Worm (Caenorhabditis elegans): ENCODE data around the gene pis-1.

The pis-1 gene

DNA sequence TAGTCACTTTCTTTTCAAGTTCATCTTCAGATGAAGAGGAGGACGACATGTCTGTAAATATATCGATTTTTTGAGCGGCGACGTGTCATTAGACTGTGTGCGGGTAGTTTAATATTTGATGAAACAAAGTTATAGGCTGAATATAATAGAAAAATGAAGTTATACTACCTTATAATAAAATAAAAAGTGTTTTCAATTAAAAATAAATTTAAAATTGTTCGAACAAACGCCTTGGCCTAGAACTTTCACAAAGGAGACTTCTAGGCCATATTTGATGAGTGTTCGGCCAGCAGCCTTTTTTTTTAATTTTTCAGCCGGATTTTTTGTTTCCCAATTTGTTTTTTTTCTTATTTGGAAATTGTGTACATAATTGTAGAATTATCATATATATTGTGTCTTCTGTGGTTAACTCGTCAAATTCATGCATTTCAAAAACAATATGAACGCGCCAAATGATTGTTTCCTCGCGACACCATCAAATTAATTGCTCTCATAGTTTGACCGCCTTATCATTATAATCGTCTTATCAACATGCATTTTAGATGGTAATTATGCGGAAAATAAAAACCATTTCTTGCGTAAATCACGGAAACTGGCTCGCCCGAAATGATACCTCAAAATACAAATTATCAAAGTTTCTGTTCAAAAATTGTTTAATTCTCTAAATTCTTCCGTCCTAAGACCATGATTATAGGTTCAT, 1.1 kb upstream of the pis-1 start, which contains the start of gene T13F2.2:
Gene T13F2.2 (minus strand): TSS at position 51 of the 700 bp plus-strand sequence.
- no peak for TF ChIP-seq ztf-29 (GFP tag; IDR thresholded peaks at IDR 0.05)
- no peak for TF ChIP-seq klf-2 (GFP tag; conservative IDR thresholded peaks at IDR 0.05)
- TF ChIP-seq tab-1 (GFP tag; IDR thresholded peaks at IDR 0.05), result no peak
- TF ChIP-seq flt-1 (GFP tag; IDR thresholded peaks at IDR 0.05), result no peak
- no peak for TF ChIP-seq med-1 (GFP tag; optimal IDR thresholded peaks at IDR 0.05; ENCODE audit: insufficient read depth)
- TF ChIP-seq cog-1 (tag; optimal IDR thresholded peaks at IDR 0.05), result no peak
- TF ChIP-seq ztf-23 (GFP tag; IDR thresholded peaks at IDR 0.05), result no peak
- TF ChIP-seq ref-1 (GFP tag; conservative IDR thresholded peaks at IDR 0.05), result no peak
- TF ChIP-seq T22C8.4 (GFP tag; IDR thresholded peaks at IDR 0.05), result no peak

DNA sequence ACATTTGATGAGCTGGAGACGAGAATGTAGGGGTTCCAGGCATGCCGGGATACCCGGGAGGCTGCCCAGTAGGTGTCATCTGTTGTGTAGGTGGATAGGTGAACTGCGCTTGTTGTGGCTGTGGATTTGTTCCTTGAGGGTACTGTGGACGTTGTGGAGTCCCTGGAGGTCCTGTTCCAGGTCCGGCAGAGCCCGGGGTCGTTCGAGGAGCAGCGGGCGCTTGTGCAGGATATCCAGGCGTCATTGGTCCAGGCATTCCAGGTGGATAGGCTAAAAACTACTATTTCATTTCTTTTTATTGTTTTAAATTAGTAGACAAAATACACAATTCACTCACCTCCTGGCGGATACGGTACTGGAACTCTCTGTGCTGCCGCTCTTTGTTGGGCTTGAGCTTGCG, 1.1 kb downstream of the pis-1 start:
- TF ChIP-seq tab-1 (GFP tag; IDR thresholded peaks at IDR 0.05), result no peak
- TF ChIP-seq ztf-29 (GFP tag; IDR thresholded peaks at IDR 0.05), result no peak
- TF ChIP-seq ztf-23 (GFP tag; IDR thresholded peaks at IDR 0.05), result no peak
- no peak for TF ChIP-seq ref-1 (GFP tag; conservative IDR thresholded peaks at IDR 0.05)
- TF ChIP-seq flt-1 (GFP tag; IDR thresholded peaks at IDR 0.05), result no peak
- TF ChIP-seq T22C8.4 (GFP tag; IDR thresholded peaks at IDR 0.05), result no peak
- no peak for TF ChIP-seq klf-2 (GFP tag; conservative IDR thresholded peaks at IDR 0.05)
- no peak for TF ChIP-seq cog-1 (tag; optimal IDR thresholded peaks at IDR 0.05)
- no peak for TF ChIP-seq med-1 (GFP tag; optimal IDR thresholded peaks at IDR 0.05; ENCODE audit: insufficient read depth)

DNA sequence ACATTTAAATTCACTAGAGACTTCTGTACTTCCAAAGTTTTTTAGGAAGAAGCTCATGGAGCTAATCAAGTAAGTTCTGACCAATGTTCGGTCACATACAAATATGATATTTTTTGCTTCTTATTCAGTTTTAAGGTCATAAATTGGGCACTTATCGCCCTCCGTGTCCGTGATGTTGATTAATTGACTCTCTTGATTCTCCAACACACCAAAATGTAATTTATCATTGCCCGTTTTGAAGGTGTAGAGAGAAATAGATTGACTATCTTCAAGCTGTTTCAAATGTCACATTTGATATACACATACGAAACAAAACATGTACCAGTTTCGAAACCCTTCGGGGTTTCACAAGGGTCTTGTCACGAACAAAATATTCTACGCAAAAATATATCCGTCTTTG, 5.7 kb downstream of the pis-1 start:
- TF ChIP-seq tab-1 (GFP tag; IDR thresholded peaks at IDR 0.05) (no peak), flt-1 (GFP tag; IDR thresholded peaks at IDR 0.05) (no peak), ztf-23 (GFP tag; IDR thresholded peaks at IDR 0.05) (no peak), med-1 (GFP tag; optimal IDR thresholded peaks at IDR 0.05; ENCODE audit: insufficient read depth) (no peak), T22C8.4 (GFP tag; IDR thresholded peaks at IDR 0.05) (no peak), ref-1 (GFP tag; conservative IDR thresholded peaks at IDR 0.05) (no peak), klf-2 (GFP tag; conservative IDR thresholded peaks at IDR 0.05) (no peak), cog-1 (tag; optimal IDR thresholded peaks at IDR 0.05) (no peak), ztf-29 (GFP tag; IDR thresholded peaks at IDR 0.05) (no peak)

DNA sequence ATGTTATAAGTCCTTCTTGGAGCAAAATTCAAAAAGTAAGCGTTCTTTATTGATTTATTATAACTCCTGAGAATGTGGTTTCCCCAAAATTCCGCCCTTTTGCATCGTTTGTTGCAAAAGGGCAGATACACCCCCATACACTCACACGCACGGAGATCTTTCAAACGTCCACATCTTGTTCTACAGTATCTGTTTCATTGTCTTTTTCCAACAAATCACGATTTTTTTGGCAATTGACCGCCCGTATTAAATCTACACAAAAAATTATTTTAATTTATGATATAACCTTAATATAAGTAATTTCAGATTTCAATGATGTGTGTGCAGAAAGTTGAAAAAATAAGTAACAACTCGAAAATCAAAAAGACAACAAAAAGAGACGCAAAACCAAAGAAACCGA, 6.9 kb downstream of the pis-1 start, which contains the start of gene T13F2.4:
Gene T13F2.4 (plus strand): TSS at position 301 of the 400 bp plus-strand sequence.
- TF ChIP-seq klf-2 (GFP tag; conservative IDR thresholded peaks at IDR 0.05), result no peak
- TF ChIP-seq ztf-29 (GFP tag; IDR thresholded peaks at IDR 0.05), result no peak
- no peak for TF ChIP-seq ztf-23 (GFP tag; IDR thresholded peaks at IDR 0.05)
- no peak for TF ChIP-seq tab-1 (GFP tag; IDR thresholded peaks at IDR 0.05)
- no peak for TF ChIP-seq med-1 (GFP tag; optimal IDR thresholded peaks at IDR 0.05; ENCODE audit: insufficient read depth)
- no peak for TF ChIP-seq T22C8.4 (GFP tag; IDR thresholded peaks at IDR 0.05)
- TF ChIP-seq cog-1 (tag; optimal IDR thresholded peaks at IDR 0.05), result no peak
- TF ChIP-seq ref-1 (GFP tag; conservative IDR thresholded peaks at IDR 0.05), result no peak
- no peak for TF ChIP-seq flt-1 (GFP tag; IDR thresholded peaks at IDR 0.05)

DNA sequence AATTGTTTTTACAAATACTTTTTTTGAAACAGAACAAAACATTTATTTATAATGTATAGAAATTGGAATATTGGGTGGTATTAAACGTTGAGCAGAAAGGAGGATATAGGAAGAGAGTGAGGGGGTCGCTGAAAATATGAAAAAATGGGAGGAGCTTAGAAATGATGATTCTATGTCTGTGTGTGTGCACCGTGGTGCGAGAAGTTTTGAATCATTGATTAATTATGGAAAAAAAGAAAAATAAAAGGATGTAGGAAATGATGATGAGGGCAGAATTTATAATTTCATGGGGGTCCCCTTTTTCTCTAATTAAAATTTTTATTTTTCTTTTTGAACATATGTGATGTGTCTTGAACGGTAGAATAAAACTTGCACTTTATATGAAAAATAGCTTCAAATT, 11.7 kb downstream of the pis-1 start, which contains the start of gene sre-4:
Gene sre-4 (minus strand): TSS at position 101 of the 400 bp plus-strand sequence.
- TF ChIP-seq tab-1 (GFP tag; IDR thresholded peaks at IDR 0.05) (no peak), ztf-29 (GFP tag; IDR thresholded peaks at IDR 0.05) (no peak), T22C8.4 (GFP tag; IDR thresholded peaks at IDR 0.05) (no peak), med-1 (GFP tag; optimal IDR thresholded peaks at IDR 0.05; ENCODE audit: insufficient read depth) (no peak), klf-2 (GFP tag; conservative IDR thresholded peaks at IDR 0.05) (no peak), ztf-23 (GFP tag; IDR thresholded peaks at IDR 0.05) (no peak), flt-1 (GFP tag; IDR thresholded peaks at IDR 0.05) (no peak), ref-1 (GFP tag; conservative IDR thresholded peaks at IDR 0.05) (no peak), cog-1 (tag; optimal IDR thresholded peaks at IDR 0.05) (no peak)

DNA sequence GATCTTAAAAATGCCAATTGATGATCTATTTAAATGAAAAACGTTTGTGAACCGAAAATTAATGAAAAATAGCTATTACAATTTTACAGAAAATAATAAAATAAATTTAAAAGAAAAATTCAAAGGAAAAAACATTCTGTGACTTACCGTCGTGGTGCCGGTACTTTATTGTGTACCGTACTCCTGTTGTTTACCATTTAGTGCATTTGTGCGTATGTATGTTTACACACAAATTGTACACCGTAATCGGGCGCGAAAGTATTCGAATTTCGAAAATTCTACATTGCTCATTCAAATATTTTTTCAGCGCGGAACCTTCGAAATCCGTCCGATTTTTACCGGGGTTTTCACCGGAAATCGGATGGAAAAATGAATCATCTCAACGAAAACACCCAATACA, 18.4 kb downstream of the pis-1 start, which contains the start of gene T13F2.6:
Gene T13F2.6 (plus strand): TSS at position 306 of the 400 bp plus-strand sequence.
- TF ChIP-seq flt-1 (GFP tag; IDR thresholded peaks at IDR 0.05) (no peak), med-1 (GFP tag; optimal IDR thresholded peaks at IDR 0.05; ENCODE audit: insufficient read depth) (no peak), T22C8.4 (GFP tag; IDR thresholded peaks at IDR 0.05) (no peak), cog-1 (tag; optimal IDR thresholded peaks at IDR 0.05) (no peak), tab-1 (GFP tag; IDR thresholded peaks at IDR 0.05) (no peak), klf-2 (GFP tag; conservative IDR thresholded peaks at IDR 0.05) (no peak), ztf-23 (GFP tag; IDR thresholded peaks at IDR 0.05) (no peak), ref-1 (GFP tag; conservative IDR thresholded peaks at IDR 0.05) (no peak), ztf-29 (GFP tag; IDR thresholded peaks at IDR 0.05) (no peak)

DNA sequence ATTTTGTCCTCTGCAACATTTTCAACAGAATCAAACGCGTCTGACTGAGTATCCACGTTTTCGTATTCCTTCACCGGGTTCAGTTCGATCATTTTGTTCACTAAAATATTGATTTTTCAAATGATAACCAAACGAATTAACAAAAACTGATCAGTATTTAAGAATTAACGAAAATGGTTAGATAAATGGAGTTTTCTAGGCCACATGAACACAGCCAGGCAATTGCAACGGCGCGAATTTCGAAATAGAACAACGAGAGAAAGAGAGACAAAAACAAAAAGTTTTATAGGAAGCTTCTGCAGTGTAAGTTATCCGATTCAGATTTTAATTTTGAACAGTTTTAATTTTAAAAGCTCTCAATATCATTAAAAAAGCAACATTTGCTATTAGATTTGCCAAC, 18.9 kb downstream of the pis-1 start, which contains the start of gene sna-2:
Gene sna-2 (minus strand): TSS at position 100 of the 400 bp plus-strand sequence.
- TF ChIP-seq ref-1 (GFP tag; conservative IDR thresholded peaks at IDR 0.05) (no peak), T22C8.4 (GFP tag; IDR thresholded peaks at IDR 0.05) (no peak), flt-1 (GFP tag; IDR thresholded peaks at IDR 0.05) (no peak)

DNA sequence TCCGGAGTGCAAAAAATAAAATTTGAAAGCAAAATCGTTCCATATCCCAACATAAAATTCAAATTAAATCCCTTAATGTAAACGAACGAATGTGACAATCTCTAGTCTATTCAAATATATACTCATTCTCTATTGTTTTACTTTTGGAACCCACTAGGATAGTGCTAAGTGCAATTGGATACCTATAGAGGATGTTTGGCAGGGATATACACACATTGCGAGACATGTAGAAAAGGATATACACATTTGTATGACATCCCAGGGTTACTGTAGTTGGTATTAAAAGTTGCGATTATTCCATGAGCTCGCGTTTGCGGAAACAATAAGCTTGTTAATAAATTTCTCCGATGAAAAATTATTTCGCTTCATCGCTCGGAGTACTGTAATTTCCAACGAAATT, 23.0 kb downstream of the pis-1 start:
- TF ChIP-seq cog-1 (tag; optimal IDR thresholded peaks at IDR 0.05) (no peak), flt-1 (GFP tag; IDR thresholded peaks at IDR 0.05) (peak; percentile 41; the same call in 1 of the 2 replicates)

DNA sequence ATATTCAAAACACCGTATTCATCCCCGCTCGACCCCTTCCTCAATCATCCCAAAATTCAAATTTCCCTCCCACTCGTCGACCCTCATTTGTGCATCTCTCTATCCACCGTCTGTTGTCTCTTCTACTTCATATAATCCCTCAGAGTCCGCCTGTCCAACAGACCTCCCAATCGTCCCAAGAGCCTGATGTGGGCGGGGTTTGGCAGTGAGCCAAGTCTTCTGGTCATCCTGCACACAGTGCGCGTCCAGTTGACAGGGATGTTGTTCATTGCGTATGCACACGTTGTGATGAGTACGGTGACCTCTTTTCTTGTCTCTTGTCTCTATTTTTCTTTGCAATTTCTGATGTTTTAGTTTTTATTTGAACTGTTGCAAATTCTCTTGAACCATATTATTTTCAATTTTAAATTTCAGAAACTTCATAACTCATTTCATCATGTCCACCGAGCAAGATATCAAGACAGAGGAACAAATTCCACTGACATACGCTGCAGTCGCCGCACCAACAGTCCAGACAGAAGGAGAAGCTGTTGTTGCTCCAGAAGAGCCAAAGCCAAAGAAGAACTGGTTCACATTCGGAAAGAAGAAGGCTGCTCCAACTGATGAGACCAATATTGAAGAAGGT, 24.2 kb downstream of the pis-1 start, which contains the start of gene cav-1:
Gene cav-1 (plus strand): TSS at position 415 of the 625 bp plus-strand sequence.
- TF ChIP-seq cog-1 (tag; optimal IDR thresholded peaks at IDR 0.05), result no peak
- 0 out of 2 replicates have a peak, but pooled peaks have one; percentile 10 for TF ChIP-seq flt-1 (GFP tag; IDR thresholded peaks at IDR 0.05)

DNA sequence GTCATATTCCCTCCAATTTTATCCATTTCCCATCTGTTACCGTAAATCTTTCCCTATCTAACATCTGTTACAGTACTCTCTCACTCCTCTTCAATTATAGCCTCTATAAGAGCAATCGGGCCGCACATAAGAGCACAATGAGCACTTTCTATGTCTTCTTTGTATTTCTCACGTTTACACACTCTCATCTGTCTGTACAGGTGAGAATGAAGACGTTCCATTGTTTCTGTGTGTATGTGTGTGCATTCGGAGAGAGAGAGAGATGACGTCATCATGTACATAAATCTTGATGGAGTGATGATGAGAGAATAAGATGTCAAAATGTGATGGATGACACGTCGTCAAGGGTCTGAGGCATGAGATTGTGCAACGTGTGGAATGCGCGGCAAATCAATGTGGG, 25.6 kb downstream of the pis-1 start:
- TF ChIP-seq ref-1 (GFP tag; conservative IDR thresholded peaks at IDR 0.05) (no peak), cog-1 (tag; optimal IDR thresholded peaks at IDR 0.05) (peak; percentile 11)

Measured in whole organism, midembryonic.